Worm (Caenorhabditis elegans) whole organism, L1 larva: Measurements from ENCODE around the gene dct-17.
A peak's percentile ranks its signal among the peaks of the same experiment; 100 is the strongest.

ENCODE experiments used
- C04F5.9 ChIP-seq: sonication (generic microtip); optimal IDR thresholded peaks from 2 replicates; lab custom pipeline; 2016; ENCODE audit warnings: missing genetic modification characterization, missing compliant biosample characterization
- C16A3.4 ChIP-seq: fragments of 150-350 bp; optimal IDR thresholded peaks from 2 replicates; lab custom pipeline; 2014; ENCODE audit warnings: missing biosample characterization, missing genetic modification characterization
- Y116A8C.19 ChIP-seq: sonication (generic microtip); optimal IDR thresholded peaks from 2 replicates; lab custom pipeline; 2016; ENCODE audit warnings: missing compliant biosample characterization, missing genetic modification characterization, borderline replicate concordance
- aha-1 ChIP-seq: fragments of 150-350 bp; optimal IDR thresholded peaks from 2 replicates; lab custom pipeline; 2014; ENCODE audit warnings: missing biosample characterization, missing genetic modification characterization
- alr-1 ChIP-seq: fragments of 200-800 bp; sonication (Bioruptor generic); optimal IDR thresholded peaks from 2 replicates; lab custom pipeline; 2018; ENCODE audit warnings: borderline replicate concordance, mild to moderate bottlenecking, missing genetic modification characterization, missing compliant biosample characterization
- ama-1 ChIP-seq: fragments of 150-350 bp; optimal IDR thresholded peaks from 2 replicates; lab custom pipeline; 2014
- blmp-1 ChIP-seq: fragments of 150-350 bp; optimal IDR thresholded peaks from 2 replicates; lab custom pipeline; 2014; ENCODE audit warnings: missing biosample characterization, missing genetic modification characterization
- ceh-88 ChIP-seq: fragments of 200-800 bp; sonication (Bioruptor generic); IDR thresholded peaks from 2 replicates; pipeline ENCODE4 v1.3.6; 2022; ENCODE audit warnings: missing genetic modification characterization, missing compliant biosample characterization
- ces-1 ChIP-seq: fragments of 150-350 bp; optimal IDR thresholded peaks from 2 replicates; lab custom pipeline; 2014; ENCODE audit warnings: missing biosample characterization, missing genetic modification reagents, missing genetic modification characterization
- dsc-1 ChIP-seq: sonication (generic microtip); optimal IDR thresholded peaks from 2 replicates; lab custom pipeline; 2016; ENCODE audit warnings: mild to moderate bottlenecking, missing genetic modification characterization, missing compliant biosample characterization
- efl-1 ChIP-seq, 4 experiments: fragments of 150-350 bp; optimal IDR thresholded peaks in 3 of 4; peaks in 1 of 4; 1 replicate in 1 of 4; 2 replicates in 3 of 4; lab custom pipeline; 2014; ENCODE audit warnings: missing biosample characterization in 2 of 4, missing genetic modification characterization in 2 of 4, missing genetic modification reagents in 2 of 4
- egl-27 ChIP-seq, 2 experiments: fragments of 150-350 bp in 1 of 2; sonication (generic microtip); optimal IDR thresholded peaks; 3 replicates each; lab custom pipeline; 2017 to 2018; ENCODE audit warnings: missing biosample characterization in 2 of 2, missing genetic modification characterization in 2 of 2, missing genetic modification reagents in 2 of 2
- elt-2 ChIP-seq: sonication (generic microtip); optimal IDR thresholded peaks from 2 replicates; lab custom pipeline; 2016; ENCODE audit warnings: missing genetic modification characterization, mild to moderate bottlenecking, inconsistent platforms, missing compliant biosample characterization, missing genetic modification reagents
- elt-3 ChIP-seq, 6 experiments: fragments of 150-350 bp in 1 of 6; sonication (generic microtip); optimal IDR thresholded peaks; 2 replicates each; lab custom pipeline; 2017 to 2018; ENCODE audit warnings: missing biosample characterization in 6 of 6, missing genetic modification characterization in 6 of 6, inconsistent platforms in 1 of 6
- ets-5 ChIP-seq: fragments of 200-800 bp; sonication (Bioruptor generic); IDR thresholded peaks from 2 replicates; pipeline ENCODE4 v1.3.6; 2022; ENCODE audit warnings: missing genetic modification characterization, missing compliant biosample characterization
- fkh-8 ChIP-seq: sonication (generic microtip); optimal IDR thresholded peaks from 2 replicates; lab custom pipeline; 2016; ENCODE audit warnings: mild to moderate bottlenecking, missing genetic modification characterization, missing compliant biosample characterization
- fos-1 ChIP-seq: fragments of 150-350 bp; optimal IDR thresholded peaks from 2 replicates; lab custom pipeline; 2014; ENCODE audit warnings: missing biosample characterization, missing genetic modification characterization
- hpl-2 ChIP-seq: fragments of 150-350 bp; optimal IDR thresholded peaks from 2 replicates; lab custom pipeline; 2014; ENCODE audit warnings: missing biosample characterization, missing genetic modification reagents, missing genetic modification characterization
- irx-1 ChIP-seq: sonication (generic microtip); optimal IDR thresholded peaks from 2 replicates; lab custom pipeline; 2016; ENCODE audit warnings: missing genetic modification characterization, missing compliant biosample characterization
- lin-14 ChIP-seq: fragments of 200-800 bp; sonication (Bioruptor generic); optimal IDR thresholded peaks from 2 replicates; lab custom pipeline; 2018; ENCODE audit warnings: mild to moderate bottlenecking, missing genetic modification characterization, moderate library complexity, missing compliant biosample characterization
- lin-15B ChIP-seq: fragments of 150-350 bp; sonication (generic microtip); optimal IDR thresholded peaks from 3 replicates; lab custom pipeline; 2014; ENCODE audit warnings: missing biosample characterization, missing genetic modification characterization
- lin-39 ChIP-seq: fragments of 150-350 bp; optimal IDR thresholded peaks from 2 replicates; lab custom pipeline; 2014; ENCODE audit warnings: missing biosample characterization, missing genetic modification reagents, missing genetic modification characterization
- lsy-2 ChIP-seq, 2 experiments: fragments of 150-350 bp; optimal IDR thresholded peaks; 2 replicates each; lab custom pipeline; 2014; ENCODE audit warnings: missing biosample characterization in 2 of 2, missing genetic modification characterization in 2 of 2
- mdl-1 ChIP-seq, 2 experiments: fragments of 150-350 bp; optimal IDR thresholded peaks; 2 replicates each; lab custom pipeline; 2014 to 2017; ENCODE audit warnings: missing biosample characterization in 2 of 2, missing genetic modification characterization in 2 of 2, inconsistent platforms in 1 of 2
- mep-1 ChIP-seq: fragments of 150-350 bp; optimal IDR thresholded peaks from 2 replicates; lab custom pipeline; 2014; ENCODE audit warnings: missing biosample characterization, missing genetic modification characterization
- nhr-11 ChIP-seq: fragments of 150-350 bp; optimal IDR thresholded peaks from 2 replicates; lab custom pipeline; 2014; ENCODE audit warnings: missing biosample characterization, missing genetic modification characterization
- nhr-19 ChIP-seq: fragments of 200-800 bp; sonication (Bioruptor generic); conservative IDR thresholded peaks from 2 replicates; pipeline ENCODE4 v1.3.6; 2022; ENCODE audit warnings: missing genetic modification characterization, missing compliant biosample characterization
- nhr-237 ChIP-seq: fragments of 150-350 bp; optimal IDR thresholded peaks from 2 replicates; lab custom pipeline; 2014; ENCODE audit warnings: missing biosample characterization, missing genetic modification characterization
- nhr-28 ChIP-seq: fragments of 150-350 bp; optimal IDR thresholded peaks from 2 replicates; lab custom pipeline; 2014; ENCODE audit warnings: missing biosample characterization, missing genetic modification characterization
- nhr-47 ChIP-seq: sonication (generic microtip); optimal IDR thresholded peaks from 2 replicates; lab custom pipeline; 2016; ENCODE audit warnings: mild to moderate bottlenecking, missing genetic modification characterization, moderate library complexity, missing compliant biosample characterization
- nhr-71 ChIP-seq: sonication (generic microtip); optimal IDR thresholded peaks from 2 replicates; lab custom pipeline; 2016; ENCODE audit warnings: mild to moderate bottlenecking, missing genetic modification characterization, moderate library complexity, missing compliant biosample characterization
- nhr-76 ChIP-seq: sonication (generic microtip); optimal IDR thresholded peaks from 2 replicates; lab custom pipeline; 2017; ENCODE audit warnings: missing biosample characterization, missing genetic modification characterization
- nhr-77 ChIP-seq: fragments of 150-350 bp; optimal IDR thresholded peaks from 2 replicates; lab custom pipeline; 2014; ENCODE audit warnings: missing biosample characterization, missing genetic modification characterization
- nhr-84 ChIP-seq: sonication (generic microtip); optimal IDR thresholded peaks from 2 replicates; lab custom pipeline; 2017; ENCODE audit warnings: missing biosample characterization, missing genetic modification characterization
- nhr-85 ChIP-seq: sonication (generic microtip); peaks from one replicate; lab custom pipeline; 2016; ENCODE audit warnings: missing genetic modification characterization, inconsistent platforms, missing compliant biosample characterization
- nhr-90 ChIP-seq: sonication (generic microtip); optimal IDR thresholded peaks from 2 replicates; lab custom pipeline; 2016; ENCODE audit warnings: mild to moderate bottlenecking, missing genetic modification characterization, missing compliant biosample characterization; ENCODE audit not compliant: poor library complexity
- pax-3 ChIP-seq: fragments of 200-800 bp; sonication (Bioruptor generic); optimal IDR thresholded peaks from 2 replicates; lab custom pipeline; 2018; ENCODE audit warnings: mild to moderate bottlenecking, missing genetic modification characterization, moderate library complexity, missing compliant biosample characterization
- rnt-1 ChIP-seq: sonication (generic microtip); optimal IDR thresholded peaks from 2 replicates; lab custom pipeline; 2016; ENCODE audit warnings: mild to moderate bottlenecking, missing genetic modification characterization, moderate library complexity, missing compliant biosample characterization
- snpc-4 ChIP-seq: fragments of 150-350 bp; optimal IDR thresholded peaks from 2 replicates; lab custom pipeline; 2014; ENCODE audit warnings: missing biosample characterization, missing genetic modification characterization
- snu-23 ChIP-seq: sonication (generic microtip); optimal IDR thresholded peaks from 2 replicates; lab custom pipeline; 2016; ENCODE audit warnings: missing genetic modification characterization, missing compliant biosample characterization
- sup-37 ChIP-seq: fragments of 200-800 bp; sonication (Bioruptor generic); optimal IDR thresholded peaks from 2 replicates; lab custom pipeline; 2018; ENCODE audit warnings: mild to moderate bottlenecking, missing genetic modification characterization, missing compliant biosample characterization
- swsn-7 ChIP-seq: sonication (generic microtip); optimal IDR thresholded peaks from 2 replicates; lab custom pipeline; 2016; ENCODE audit warnings: missing genetic modification characterization, missing compliant biosample characterization
- tlp-1 ChIP-seq: fragments of 150-350 bp; optimal IDR thresholded peaks from 2 replicates; lab custom pipeline; 2014; ENCODE audit warnings: missing biosample characterization, missing genetic modification characterization
- unc-130 ChIP-seq: fragments of 150-350 bp; optimal IDR thresholded peaks from 2 replicates; lab custom pipeline; 2017; ENCODE audit warnings: missing biosample characterization, missing genetic modification characterization, inconsistent platforms
- unc-62 ChIP-seq: fragments of 150-350 bp; optimal IDR thresholded peaks from 2 replicates; lab custom pipeline; 2014; ENCODE audit warnings: missing biosample characterization, missing genetic modification reagents, missing genetic modification characterization
- unc-86 ChIP-seq: sonication (generic microtip); optimal IDR thresholded peaks from 2 replicates; lab custom pipeline; 2016; ENCODE audit warnings: missing genetic modification characterization, missing compliant biosample characterization
- vab-15 ChIP-seq: sonication (generic microtip); optimal IDR thresholded peaks from 2 replicates; lab custom pipeline; 2017; ENCODE audit warnings: missing genotype, mild to moderate bottlenecking, missing genetic modification characterization, missing compliant biosample characterization
- zag-1 ChIP-seq: fragments of 150-350 bp; optimal IDR thresholded peaks from 2 replicates; lab custom pipeline; 2014; ENCODE audit warnings: missing biosample characterization, missing genetic modification characterization
- ztf-11 ChIP-seq, 2 experiments: sonication (generic microtip); optimal IDR thresholded peaks; 2 replicates each; lab custom pipeline; 2016 to 2017; ENCODE audit warnings: missing genetic modification characterization in 2 of 2, missing biosample characterization in 1 of 2, missing compliant biosample characterization in 1 of 2

Gene dct-17

ce11 chrV:13716531-13716930 is 14.1 kb downstream of the dct-17 start, which contains the start of gene T01D3.6 (continued):
- TF ChIP-seq tlp-1 (tag; lab: Kevin White, UChicago) (no peak), pax-3 (tag; lab: Kevin White, UChicago) (peak; percentile 29), ama-1 (lab: Kevin White, UChicago) (no peak), snu-23 (GFP tag; lab: Kevin White, UChicago) (no peak), blmp-1 (no peak), fkh-8 (tag; lab: Kevin White, UChicago) (no peak), sup-37 (GFP tag; lab: Kevin White, UChicago) (no peak), elt-2 (tag; lab: Kevin White, UChicago) (peak; percentile 79)

ce11 chrV:13715223-13715686 is 15.3 kb downstream of the dct-17 start, which contains the start of gene zipt-9:
TSS of gene zipt-9 (minus strand) at chrV:13715273.
- TF ChIP-seq nhr-77 (tag; lab: Kevin White, UChicago) (peak; percentile 83), ces-1 (GFP tag; lab: Kevin White, UChicago) (no peak), fos-1 (tag; lab: Kevin White, UChicago) (peak; percentile 65), ztf-11 (tag; optimal IDR thresholded peaks at IDR 0.05; lab: Kevin White, UChicago) (peak in 1 of 2 experiments; percentile 90), elt-3 (tag; optimal IDR thresholded peaks at IDR 0.05; lab: Kevin White, UChicago) (peak in 2 of 6 experiments; percentile 48 to 80), snpc-4 (tag; lab: Kevin White, UChicago) (peak; percentile 65), pax-3 (tag; lab: Kevin White, UChicago) (peak; percentile 99), unc-62 (no peak), egl-27 (tag; optimal IDR thresholded peaks at IDR 0.05; lab: Kevin White, UChicago) (no peak), alr-1 (tag; lab: Kevin White, UChicago) (no peak), nhr-28 (tag; lab: Kevin White, UChicago) (no peak), ceh-88 (GFP tag; lab: Robert Waterston, UW) (peak; percentile 80), hpl-2 (GFP tag; lab: Kevin White, UChicago) (peak; percentile 25), lsy-2 (tag; optimal IDR thresholded peaks at IDR 0.05; lab: Kevin White, UChicago) (peak in 1 of 2 experiments; percentile 86), nhr-19 (GFP tag; lab: Robert Waterston, UW) (peak; percentile 83), C04F5.9 (peak; percentile 70), nhr-71 (tag; lab: Kevin White, UChicago) (peak; percentile 93), nhr-90 (tag; lab: Kevin White, UChicago) (peak; percentile 92), dsc-1 (tag; lab: Kevin White, UChicago) (peak; percentile 82), aha-1 (tag; lab: Kevin White, UChicago) (no peak), swsn-7 (tag; lab: Kevin White, UChicago) (peak; percentile 83), mdl-1 (tag; optimal IDR thresholded peaks at IDR 0.05; lab: Kevin White, UChicago) (peak in 1 of 2 experiments; percentile 66), nhr-85 (tag; lab: Kevin White, UChicago) (peak; percentile 88), lin-39 (tag; lab: Kevin White, UChicago) (peak; percentile 11), rnt-1 (tag; lab: Kevin White, UChicago) (peak; percentile 94), nhr-76 (no peak), unc-130 (tag; lab: Kevin White, UChicago) (peak; percentile 51), ama-1 (lab: Kevin White, UChicago) (no peak), nhr-237 (tag; lab: Kevin White, UChicago) (peak; percentile 47), efl-1 (optimal IDR thresholded peaks at IDR 0.05; lab: Kevin White, UChicago) (peak; percentile 82 to 85), efl-1 (GFP tag; optimal IDR thresholded peaks at IDR 0.05 in 1 of 2; lab: Kevin White, UChicago) (peak; percentile 73 to 95), lin-14 (peak; percentile 90), lin-15B (tag; lab: Kevin White, UChicago) (peak; percentile 90), Y116A8C.19 (tag; lab: Kevin White, UChicago) (no peak), vab-15 (tag; lab: Kevin White, UChicago) (peak; percentile 89), sup-37 (GFP tag; lab: Kevin White, UChicago) (no peak), fkh-8 (tag; lab: Kevin White, UChicago) (peak; percentile 89), nhr-47 (tag; lab: Kevin White, UChicago) (peak; percentile 91), blmp-1 (peak; percentile 93), mep-1 (tag; lab: Kevin White, UChicago) (peak; percentile 85), unc-86 (tag; lab: Kevin White, UChicago) (peak; percentile 71), nhr-84 (tag; lab: Kevin White, UChicago) (no peak), C16A3.4 (tag; lab: Kevin White, UChicago) (peak; percentile 89), irx-1 (tag; lab: Kevin White, UChicago) (peak; percentile 71), nhr-11 (tag; lab: Kevin White, UChicago) (no peak), tlp-1 (tag; lab: Kevin White, UChicago) (no peak), snu-23 (GFP tag; lab: Kevin White, UChicago) (peak; percentile 90), zag-1 (tag; lab: Kevin White, UChicago) (no peak), ets-5 (GFP tag; lab: Robert Waterston, UW) (no peak)
